Worm (Caenorhabditis elegans): ENCODE results near the gene ZC239.16.

The ZC239.16 gene

DNA sequence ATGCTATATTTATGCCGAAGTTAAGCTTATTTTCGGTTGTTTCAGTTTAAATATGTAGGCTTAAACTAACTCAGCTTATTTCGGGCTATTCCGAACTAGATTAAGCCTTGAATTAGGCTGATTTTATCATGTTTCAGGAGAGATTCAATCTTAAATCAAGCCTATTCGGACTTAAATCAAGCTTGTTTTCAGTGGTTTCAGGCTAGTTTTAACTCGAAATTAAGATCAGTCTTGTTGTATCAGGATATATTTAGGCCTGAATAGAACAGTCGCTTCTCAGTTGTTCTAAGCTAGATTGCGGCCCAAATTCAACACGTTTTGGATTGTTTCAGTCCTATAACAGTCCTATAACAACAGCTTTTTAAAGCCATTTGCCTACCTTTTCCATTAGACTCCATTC is 26.7 kb upstream of the ZC239.16 start:
- TF ChIP-seq nhr-6 (tag; optimal IDR thresholded peaks at IDR 0.05), result no peak
- TF ChIP-seq nhr-237 (tag; optimal IDR thresholded peaks at IDR 0.05), result no peak
- no peak for TF ChIP-seq mdl-1 (tag; optimal IDR thresholded peaks at IDR 0.05)
- TF ChIP-seq unc-62 (GFP tag; optimal IDR thresholded peaks at IDR 0.05), result no peak
- no peak for TF ChIP-seq ztf-11 (tag; optimal IDR thresholded peaks at IDR 0.05)
- TF ChIP-seq unc-55 (GFP tag; optimal IDR thresholded peaks at IDR 0.05), result no peak
- no peak for TF ChIP-seq ceh-82 (tag; optimal IDR thresholded peaks at IDR 0.05)
- TF ChIP-seq mab-5 (tag; optimal IDR thresholded peaks at IDR 0.05), result no peak

DNA sequence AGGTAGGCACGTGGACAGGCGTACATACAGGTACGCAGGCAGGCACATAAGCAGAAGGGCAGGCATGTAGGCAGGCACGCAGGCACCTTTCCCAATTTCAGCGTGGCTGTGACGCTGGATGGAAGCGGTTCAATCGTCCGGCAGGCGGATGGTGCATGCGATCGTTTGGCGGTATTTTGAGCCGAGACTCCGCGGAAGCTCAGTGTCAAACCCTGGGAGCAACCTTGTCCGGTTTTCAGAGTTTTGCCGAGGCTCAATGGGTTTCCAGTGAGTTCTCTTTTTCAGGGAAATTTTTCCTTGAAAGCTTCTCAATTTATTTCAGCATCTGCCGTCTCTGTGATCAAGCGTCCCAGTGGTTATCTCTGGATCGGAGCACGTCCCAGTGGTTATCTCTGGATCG is 25.1 kb upstream of the ZC239.16 start:
- no peak for TF ChIP-seq crh-2 (tag; optimal IDR thresholded peaks at IDR 0.05)
- TF ChIP-seq dmd-4 (tag; optimal IDR thresholded peaks at IDR 0.05), result no peak
- TF ChIP-seq lsy-2 (tag; optimal IDR thresholded peaks at IDR 0.05), result no peak
- no peak for TF ChIP-seq ztf-11 (tag; optimal IDR thresholded peaks at IDR 0.05)
- no peak for TF ChIP-seq lin-39 (tag; optimal IDR thresholded peaks at IDR 0.05)
- no peak for TF ChIP-seq blmp-1 (tag; optimal IDR thresholded peaks at IDR 0.05; ENCODE audit: insufficient read depth)
- TF ChIP-seq ztf-4 (tag; optimal IDR thresholded peaks at IDR 0.05), result no peak
- no peak for TF ChIP-seq sma-9 (GFP tag; optimal IDR thresholded peaks at IDR 0.05)
- TF ChIP-seq sma-9 (tag; optimal IDR thresholded peaks at IDR 0.05), result no peak

DNA sequence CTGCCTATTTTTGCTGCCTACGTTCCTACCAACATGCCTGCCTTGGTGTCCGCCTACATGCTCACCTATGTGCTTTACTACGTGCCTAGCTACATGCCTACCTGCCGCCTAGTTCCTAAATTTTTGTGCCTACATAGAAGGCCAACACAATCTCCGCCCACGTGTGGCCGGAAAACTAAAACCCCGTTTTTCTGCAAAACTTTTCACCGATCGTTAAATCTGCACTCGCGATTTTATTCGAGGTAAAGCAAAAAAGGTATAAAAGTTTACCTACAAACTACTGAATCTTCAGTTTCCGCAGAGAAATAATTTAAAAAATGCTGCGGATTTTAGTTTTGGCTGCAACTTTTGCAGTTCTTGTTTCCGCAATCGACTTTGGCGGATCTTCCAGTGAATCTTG is 24.3 kb upstream of the ZC239.16 start, which contains the start of gene clec-124:
Gene clec-124 (plus strand): TSS at position 301 of the 400 bp plus-strand sequence.
- no peak for TF ChIP-seq snpc-4 (tag; optimal IDR thresholded peaks at IDR 0.05)
- no peak for TF ChIP-seq nhr-25 (tag; optimal IDR thresholded peaks at IDR 0.05)
- no peak for TF ChIP-seq alr-1 (tag; optimal IDR thresholded peaks at IDR 0.05)
- no peak for TF ChIP-seq crh-2 (tag; optimal IDR thresholded peaks at IDR 0.05)

DNA sequence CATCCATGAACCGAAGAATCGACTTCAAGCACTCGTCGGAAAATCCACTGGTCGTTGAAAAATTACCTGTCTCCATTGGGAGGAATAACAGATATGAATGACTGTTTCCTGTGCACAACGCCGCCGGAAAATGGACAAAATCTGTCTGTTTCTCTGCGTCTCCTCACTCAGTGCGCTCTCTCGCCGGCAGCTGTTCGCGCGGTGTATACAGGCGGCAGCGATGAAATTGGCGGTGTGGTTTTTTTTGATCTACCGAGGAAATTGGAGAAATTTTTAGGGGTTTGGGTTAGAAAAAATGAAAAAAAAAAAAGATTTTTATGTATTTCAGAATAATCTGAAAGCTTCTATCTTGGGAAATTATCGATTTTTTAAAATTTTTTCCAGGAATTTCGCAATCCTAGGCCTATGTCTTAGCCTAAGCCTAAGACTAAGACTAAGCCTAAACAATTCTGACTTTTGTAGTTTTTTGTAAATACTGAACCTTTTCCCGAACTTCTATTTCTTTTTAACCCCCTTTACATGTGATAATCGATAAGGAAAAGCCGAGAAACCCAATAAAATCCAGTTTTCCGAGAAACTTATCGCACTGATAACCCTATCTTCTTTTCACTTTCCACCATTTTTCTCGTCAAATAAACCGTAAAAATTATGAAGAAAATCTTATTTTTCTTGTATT is 23.1 kb upstream of the ZC239.16 start, which contains the start of the genes fbxc-50 and C17F4.2:
Gene fbxc-50 (minus strand): TSS at position 81 of the 676 bp plus-strand sequence.
Gene C17F4.2 (plus strand): TSS at position 626 of the 676 bp plus-strand sequence.
- TF ChIP-seq lin-13 (GFP tag; optimal IDR thresholded peaks at IDR 0.05) (no peak), nhr-25 (tag; optimal IDR thresholded peaks at IDR 0.05) (no peak), mdl-1 (tag; optimal IDR thresholded peaks at IDR 0.05) (no peak), mab-5 (tag; optimal IDR thresholded peaks at IDR 0.05) (no peak), unc-39 (tag; optimal IDR thresholded peaks at IDR 0.05) (no peak), nhr-237 (tag; optimal IDR thresholded peaks at IDR 0.05) (no peak), nhr-12 (tag; optimal IDR thresholded peaks at IDR 0.05) (no peak), C34F6.9 (tag; optimal IDR thresholded peaks at IDR 0.05) (no peak), fos-1 (tag; optimal IDR thresholded peaks at IDR 0.05) (no peak), lin-11 (tag; optimal IDR thresholded peaks at IDR 0.05) (no peak), skn-1 (tag; optimal IDR thresholded peaks at IDR 0.05) (no peak), lin-39 (tag; optimal IDR thresholded peaks at IDR 0.05) (no peak), snpc-4 (tag; optimal IDR thresholded peaks at IDR 0.05) (no peak), nhr-11 (tag; optimal IDR thresholded peaks at IDR 0.05) (no peak), F13H6.1 (tag; optimal IDR thresholded peaks at IDR 0.05) (no peak), egl-27 (tag; optimal IDR thresholded peaks at IDR 0.05) (no peak), ama-1 (optimal IDR thresholded peaks at IDR 0.05) (no peak), nhr-10 (tag; optimal IDR thresholded peaks at IDR 0.05) (no peak), Y55F3AM.14 (GFP tag; optimal IDR thresholded peaks at IDR 0.05) (no peak), ceh-16 (tag; optimal IDR thresholded peaks at IDR 0.05) (no peak)

DNA sequence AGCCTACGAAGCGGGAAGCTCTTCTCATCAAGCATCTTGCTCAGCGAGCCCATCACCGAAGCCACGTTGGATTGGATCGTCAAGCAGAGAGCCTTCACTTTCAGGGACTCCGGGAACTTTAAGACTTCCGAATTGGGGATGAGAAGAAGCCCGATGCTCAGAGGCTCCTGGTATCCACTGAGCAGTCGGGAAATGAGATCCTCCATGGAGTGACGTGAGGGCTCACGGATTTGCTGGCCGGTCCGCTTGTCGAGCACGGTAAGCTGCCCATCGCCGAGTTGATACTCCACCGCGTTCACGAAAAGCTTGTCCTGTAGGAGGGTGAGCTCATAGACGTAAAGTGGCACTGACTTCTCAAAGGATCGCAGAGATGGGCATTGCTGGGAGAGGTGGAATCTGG is 22.4 kb upstream of the ZC239.16 start:
- no peak for TF ChIP-seq fos-1 (tag; optimal IDR thresholded peaks at IDR 0.05)
- TF ChIP-seq crh-2 (tag; optimal IDR thresholded peaks at IDR 0.05), result no peak
- no peak for TF ChIP-seq peb-1 (tag; optimal IDR thresholded peaks at IDR 0.05)
- no peak for TF ChIP-seq skn-1 (tag; optimal IDR thresholded peaks at IDR 0.05)
- no peak for TF ChIP-seq nhr-23 (tag; optimal IDR thresholded peaks at IDR 0.05)
- TF ChIP-seq Y55F3AM.14 (GFP tag; optimal IDR thresholded peaks at IDR 0.05), result no peak
- TF ChIP-seq ceh-82 (tag; optimal IDR thresholded peaks at IDR 0.05), result no peak
- no peak for TF ChIP-seq dmd-4 (tag; optimal IDR thresholded peaks at IDR 0.05)
- TF ChIP-seq R02D3.7 (tag; optimal IDR thresholded peaks at IDR 0.05), result no peak
- no peak for TF ChIP-seq mbf-1 (tag; optimal IDR thresholded peaks at IDR 0.05)
- no peak for TF ChIP-seq nhr-237 (tag; optimal IDR thresholded peaks at IDR 0.05)

Measured in whole organism, L2 larva.